Worm (Caenorhabditis elegans) whole organism, L2 larva: ENCODE data around the gene F21D5.5.

Experiments used
- lin-13 ChIP-seq: fragments of 150-350 bp; optimal IDR thresholded peaks from 2 replicates; lab custom pipeline; 2014; ENCODE audit warnings: missing biosample characterization, missing genetic modification reagents, missing genetic modification characterization
- skn-1 ChIP-seq: sonication (generic microtip); optimal IDR thresholded peaks from 2 replicates; lab custom pipeline; 2017; ENCODE audit warnings: missing biosample characterization, missing genetic modification characterization
- zag-1 ChIP-seq: fragments of 150-350 bp; optimal IDR thresholded peaks from 2 replicates; lab custom pipeline; 2014; ENCODE audit warnings: missing biosample characterization, missing genetic modification characterization

DNA sequence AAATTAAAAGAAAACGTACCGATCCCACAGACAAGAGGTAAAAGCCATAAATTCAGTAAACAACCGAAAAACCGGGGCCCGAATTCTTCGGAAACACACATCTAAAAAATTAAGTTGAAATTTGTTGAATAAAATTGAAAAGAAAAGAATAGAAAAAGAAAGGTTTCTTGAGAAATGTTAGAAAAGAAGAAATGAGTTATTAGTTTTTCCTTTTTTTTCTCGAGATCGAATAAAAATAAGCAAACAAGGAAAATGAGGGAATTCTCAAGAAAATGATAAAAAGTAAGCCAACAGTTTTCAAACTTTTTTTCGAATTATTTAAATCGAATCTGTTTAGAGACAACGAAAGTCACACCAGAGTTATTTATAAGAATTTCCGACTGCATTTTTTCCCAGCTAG, 33.7 kb downstream of the F21D5.5 start, which contains the start of gene H23L24.4:
- no peak for TF ChIP-seq lin-13 (GFP tag; lab: Kevin White, UChicago)
- TF ChIP-seq zag-1 (tag; lab: Kevin White, UChicago), result no peak
- TF ChIP-seq skn-1, result no peak
